Worm (Caenorhabditis elegans): ENCODE data around the gene F25B3.4.

F25B3.4 gene

DNA sequence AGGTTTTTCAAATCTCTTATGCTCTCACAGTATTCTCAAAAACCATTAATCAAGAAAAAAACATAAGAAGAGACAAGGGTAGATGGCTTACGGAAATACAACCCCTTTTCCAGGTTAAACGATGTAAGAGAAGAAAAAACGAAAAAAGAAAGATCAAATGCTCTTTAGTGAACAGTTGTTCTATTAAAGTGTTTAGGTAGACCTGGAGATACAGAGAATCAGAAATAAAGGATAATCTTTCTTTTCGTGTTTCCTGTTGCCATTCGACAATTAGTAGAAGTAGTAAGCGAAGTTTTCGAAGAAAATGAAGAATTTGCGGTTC, 14.7 kb upstream of the F25B3.4 start, which contains the start of gene K09G1.1:
Gene K09G1.1, plus strand, starts transcription at position 223 of the 322 bp plus-strand sequence.
- TF ChIP-seq ceh-63 (GFP tag; optimal IDR thresholded peaks at IDR 0.05) (no peak), sox-4 (tag; optimal IDR thresholded peaks at IDR 0.05) (no peak), vab-15 (tag; optimal IDR thresholded peaks at IDR 0.05) (no peak), fkh-10 (GFP tag; optimal IDR thresholded peaks at IDR 0.05) (no peak), nhr-71 (tag; optimal IDR thresholded peaks at IDR 0.05) (no peak), sptf-1 (tag; optimal IDR thresholded peaks at IDR 0.05) (no peak), unc-130 (tag; optimal IDR thresholded peaks at IDR 0.05) (no peak)

DNA sequence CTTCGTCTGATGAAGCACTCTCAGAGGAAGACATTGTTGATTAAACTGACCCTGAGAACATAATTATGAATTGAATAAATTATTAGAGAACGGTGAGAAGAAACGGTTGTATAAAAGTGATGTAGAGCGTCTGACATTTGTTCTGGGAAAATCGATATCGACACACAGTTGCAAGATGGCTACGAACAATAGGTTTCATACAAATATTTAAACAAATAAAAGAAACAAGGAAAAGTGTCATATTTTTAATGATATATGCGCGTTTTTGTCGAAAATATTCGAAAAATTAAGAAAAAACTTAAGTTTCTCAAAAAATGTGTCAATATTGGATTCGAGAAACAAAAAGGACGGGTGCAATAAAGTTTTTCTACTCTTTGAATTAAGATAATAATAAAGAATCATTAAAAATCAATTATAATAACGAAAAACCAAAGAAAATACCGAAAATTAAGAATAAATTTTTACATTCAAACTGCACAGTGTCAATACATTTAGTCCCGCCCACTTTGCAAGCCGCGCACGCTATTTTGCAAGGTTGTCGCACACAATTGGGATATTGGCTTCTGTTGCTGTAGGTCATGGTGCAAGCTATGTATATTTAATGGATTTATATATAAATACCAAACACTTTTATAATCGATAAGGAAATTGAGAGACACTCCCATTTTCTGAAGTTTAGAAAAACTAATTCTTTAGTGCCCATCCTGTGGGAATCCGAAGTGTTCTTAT, 14.2 kb upstream of the F25B3.4 start, which contains the start of gene rtfo-1:
Gene rtfo-1, minus strand, starts transcription at position 51 of the 729 bp plus-strand sequence.
- peak; percentile 28 for TF ChIP-seq blmp-1 (tag; optimal IDR thresholded peaks at IDR 0.05)
- TF ChIP-seq lin-13 (GFP tag; optimal IDR thresholded peaks at IDR 0.05) = peak; percentile 38
- peak; percentile 30 for TF ChIP-seq irx-1 (tag; optimal IDR thresholded peaks at IDR 0.05)
- TF ChIP-seq swsn-7 (tag; optimal IDR thresholded peaks at IDR 0.05) = peak; percentile 56
- TF ChIP-seq ets-5 (GFP tag; IDR thresholded peaks at IDR 0.05) = no peak
- no peak for TF ChIP-seq sup-37 (GFP tag; optimal IDR thresholded peaks at IDR 0.05)
- no peak for TF ChIP-seq ceh-63 (GFP tag; optimal IDR thresholded peaks at IDR 0.05)
- TF ChIP-seq ceh-8 (GFP tag; optimal IDR thresholded peaks at IDR 0.05) = no peak
- TF ChIP-seq nhr-28 (tag; optimal IDR thresholded peaks at IDR 0.05) = no peak
- no peak for TF ChIP-seq vab-15 (tag; optimal IDR thresholded peaks at IDR 0.05)
- no peak for TF ChIP-seq elt-3 (tag; optimal IDR thresholded peaks at IDR 0.05)
- TF ChIP-seq aly-2 (tag; optimal IDR thresholded peaks at IDR 0.05) = no peak
- TF ChIP-seq Y116A8C.19 (tag; optimal IDR thresholded peaks at IDR 0.05; ENCODE audit: borderline replicate concordance) = no peak
- TF ChIP-seq hlh-17 (GFP tag; optimal IDR thresholded peaks at IDR 0.05; ENCODE audit: borderline replicate concordance) = no peak
- TF ChIP-seq nhr-20 (tag; optimal IDR thresholded peaks at IDR 0.05) = peak; percentile 45
- no peak for TF ChIP-seq efl-3 (GFP tag; optimal IDR thresholded peaks at IDR 0.05)
- peak; percentile 69 for TF ChIP-seq nhr-90 (tag; optimal IDR thresholded peaks at IDR 0.05; ENCODE audit: poor library complexity)
- no peak for TF ChIP-seq egl-27 (tag; optimal IDR thresholded peaks at IDR 0.05)
- TF ChIP-seq hlh-4 (tag; optimal IDR thresholded peaks at IDR 0.05) = no peak
- TF ChIP-seq fkh-4 (tag; optimal IDR thresholded peaks at IDR 0.05; ENCODE audit: borderline replicate concordance) = no peak
- TF ChIP-seq xbp-1 (tag; optimal IDR thresholded peaks at IDR 0.05) = peak; percentile 54
- no peak for TF ChIP-seq alr-1 (tag; optimal IDR thresholded peaks at IDR 0.05; ENCODE audit: borderline replicate concordance)
- TF ChIP-seq C04F5.9 (tag; optimal IDR thresholded peaks at IDR 0.05) = no peak
- TF ChIP-seq zag-1 (tag; optimal IDR thresholded peaks at IDR 0.05) = no peak
- no peak for TF ChIP-seq mef-2 (tag; optimal IDR thresholded peaks at IDR 0.05)
- TF ChIP-seq unc-62 (GFP tag; optimal IDR thresholded peaks at IDR 0.05) = no peak
- TF ChIP-seq unc-130 (tag; optimal IDR thresholded peaks at IDR 0.05) = peak; percentile 44
- peak; percentile 58 for TF ChIP-seq nhr-47 (tag; optimal IDR thresholded peaks at IDR 0.05)
- peak; percentile 75 for TF ChIP-seq nhr-85 (tag)
- TF ChIP-seq fkh-8 (tag; optimal IDR thresholded peaks at IDR 0.05) = no peak
- TF ChIP-seq nhr-77 (tag; optimal IDR thresholded peaks at IDR 0.05) = no peak
- TF ChIP-seq snu-23 (GFP tag; optimal IDR thresholded peaks at IDR 0.05) = peak; percentile 60
- no peak for TF ChIP-seq sox-4 (tag; optimal IDR thresholded peaks at IDR 0.05)
- peak; percentile 31 for TF ChIP-seq lir-3 (tag; optimal IDR thresholded peaks at IDR 0.05; ENCODE audit: poor library complexity)
- TF ChIP-seq fos-1 (tag; optimal IDR thresholded peaks at IDR 0.05) = no peak
- TF ChIP-seq lin-39 (tag; optimal IDR thresholded peaks at IDR 0.05) = no peak
- TF ChIP-seq hpl-2 (GFP tag; optimal IDR thresholded peaks at IDR 0.05) = peak; percentile 38
- no peak for TF ChIP-seq ama-1 (optimal IDR thresholded peaks at IDR 0.05)
- peak; percentile 30 to 50 (median 47) for TF ChIP-seq dpl-1 (GFP tag; optimal IDR thresholded peaks at IDR 0.05)
- no peak for TF ChIP-seq tlp-1 (tag; optimal IDR thresholded peaks at IDR 0.05)
- no peak for TF ChIP-seq pag-3 (tag; optimal IDR thresholded peaks at IDR 0.05; ENCODE audit: borderline replicate concordance, insufficient read depth)
- peak in 1 of 2 experiments; percentile 7 for TF ChIP-seq ztf-11 (tag; optimal IDR thresholded peaks at IDR 0.05)
- TF ChIP-seq ceh-82 (tag; optimal IDR thresholded peaks at IDR 0.05) = peak; percentile 7 to 36 (median 35)
- TF ChIP-seq elt-2 (tag; optimal IDR thresholded peaks at IDR 0.05) = peak; percentile 22
- no peak for TF ChIP-seq C34B4.2 (tag; optimal IDR thresholded peaks at IDR 0.05)
- TF ChIP-seq ztf-4 (tag; optimal IDR thresholded peaks at IDR 0.05) = peak; percentile 47
